Worm (Caenorhabditis elegans) whole organism, L1 larva: ENCODE data around the gene nhr-130.

ENCODE experiments used
- aha-1 ChIP-seq: fragments of 150-350 bp; optimal IDR thresholded peaks from 2 replicates; lab custom pipeline; 2014; ENCODE audit warnings: missing biosample characterization, missing genetic modification characterization
- alr-1 ChIP-seq: fragments of 200-800 bp; sonication (Bioruptor generic); optimal IDR thresholded peaks from 2 replicates; lab custom pipeline; 2018; ENCODE audit warnings: borderline replicate concordance, mild to moderate bottlenecking, missing genetic modification characterization, missing compliant biosample characterization
- ama-1 ChIP-seq: fragments of 150-350 bp; optimal IDR thresholded peaks from 2 replicates; lab custom pipeline; 2014
- ceh-63 ChIP-seq: fragments of 200-800 bp; sonication (Bioruptor generic); optimal IDR thresholded peaks from 2 replicates; lab custom pipeline; 2018; ENCODE audit warnings: mild to moderate bottlenecking, missing genetic modification characterization, missing compliant biosample characterization
- ceh-8 ChIP-seq: fragments of 200-800 bp; sonication (Bioruptor generic); optimal IDR thresholded peaks from 2 replicates; lab custom pipeline; 2018; ENCODE audit warnings: mild to moderate bottlenecking, missing genetic modification characterization, moderate library complexity, missing compliant biosample characterization
- ceh-88 ChIP-seq: fragments of 200-800 bp; sonication (Bioruptor generic); IDR thresholded peaks from 2 replicates; pipeline ENCODE4 v1.3.6; 2022; ENCODE audit warnings: missing genetic modification characterization, missing compliant biosample characterization
- ceh-90 ChIP-seq: sonication (generic microtip); optimal IDR thresholded peaks from 2 replicates; lab custom pipeline; 2016; ENCODE audit warnings: missing genetic modification characterization, missing compliant biosample characterization
- dpl-1 ChIP-seq, 3 experiments: fragments of 150-350 bp in 2 of 3; sonication (generic microtip) in 1 of 3; optimal IDR thresholded peaks; 2 replicates each; lab custom pipeline; 2014 to 2017; ENCODE audit warnings: missing biosample characterization in 3 of 3, missing genetic modification characterization in 3 of 3, missing genetic modification reagents in 3 of 3
- efl-1 ChIP-seq, 4 experiments: fragments of 150-350 bp; optimal IDR thresholded peaks in 3 of 4; peaks in 1 of 4; 1 replicate in 1 of 4; 2 replicates in 3 of 4; lab custom pipeline; 2014; ENCODE audit warnings: missing biosample characterization in 2 of 4, missing genetic modification characterization in 2 of 4, missing genetic modification reagents in 2 of 4
- efl-3 ChIP-seq: fragments of 200-800 bp; sonication (Bioruptor generic); optimal IDR thresholded peaks from 2 replicates; lab custom pipeline; 2018; ENCODE audit warnings: mild to moderate bottlenecking, missing genetic modification characterization, missing compliant biosample characterization
- egl-13 ChIP-seq: sonication (generic microtip); optimal IDR thresholded peaks from 2 replicates; lab custom pipeline; 2016; ENCODE audit warnings: missing genotype, missing genetic modification reagents, missing genetic modification characterization, missing compliant biosample characterization
- egl-27 ChIP-seq, 2 experiments: fragments of 150-350 bp in 1 of 2; sonication (generic microtip); optimal IDR thresholded peaks; 3 replicates each; lab custom pipeline; 2017 to 2018; ENCODE audit warnings: missing biosample characterization in 2 of 2, missing genetic modification characterization in 2 of 2, missing genetic modification reagents in 2 of 2
- elt-2 ChIP-seq: sonication (generic microtip); optimal IDR thresholded peaks from 2 replicates; lab custom pipeline; 2016; ENCODE audit warnings: missing genetic modification characterization, mild to moderate bottlenecking, inconsistent platforms, missing compliant biosample characterization, missing genetic modification reagents
- elt-3 ChIP-seq, 6 experiments: fragments of 150-350 bp in 1 of 6; sonication (generic microtip); optimal IDR thresholded peaks; 2 replicates each; lab custom pipeline; 2017 to 2018; ENCODE audit warnings: missing biosample characterization in 6 of 6, missing genetic modification characterization in 6 of 6, inconsistent platforms in 1 of 6
- fkh-10 ChIP-seq: sonication (generic microtip); optimal IDR thresholded peaks from 2 replicates; lab custom pipeline; 2017; ENCODE audit warnings: missing biosample characterization, missing genetic modification reagents, missing genetic modification characterization
- fkh-4 ChIP-seq: sonication (generic microtip); optimal IDR thresholded peaks from 2 replicates; lab custom pipeline; 2016; ENCODE audit warnings: missing compliant biosample characterization, missing genetic modification characterization, borderline replicate concordance
- hlh-17 ChIP-seq: fragments of 200-800 bp; sonication (Bioruptor generic); optimal IDR thresholded peaks from 2 replicates; lab custom pipeline; 2018; ENCODE audit warnings: missing genetic modification characterization, mild to moderate bottlenecking, missing compliant biosample characterization, moderate library complexity, borderline replicate concordance
- hpl-2 ChIP-seq: fragments of 150-350 bp; optimal IDR thresholded peaks from 2 replicates; lab custom pipeline; 2014; ENCODE audit warnings: missing biosample characterization, missing genetic modification reagents, missing genetic modification characterization
- isw-1 ChIP-seq: fragments of 200-800 bp; sonication (Bioruptor generic); IDR thresholded peaks from 2 replicates; pipeline ENCODE4 v1.3.6; 2022; ENCODE audit warnings: missing genetic modification characterization, missing compliant biosample characterization
- lin-13 ChIP-seq: fragments of 150-350 bp; optimal IDR thresholded peaks from 2 replicates; lab custom pipeline; 2014; ENCODE audit warnings: missing biosample characterization, missing genetic modification reagents, missing genetic modification characterization
- lin-35 ChIP-seq, 2 experiments: fragments of 150-350 bp; optimal IDR thresholded peaks; 2 replicates each; lab custom pipeline; 2014; ENCODE audit warnings: missing biosample characterization in 2 of 2, missing genetic modification characterization in 2 of 2, missing genetic modification reagents in 2 of 2
- lsy-2 ChIP-seq, 2 experiments: fragments of 150-350 bp; optimal IDR thresholded peaks; 2 replicates each; lab custom pipeline; 2014; ENCODE audit warnings: missing biosample characterization in 2 of 2, missing genetic modification characterization in 2 of 2
- mab-9 ChIP-seq: fragments of 200-800 bp; sonication (Bioruptor generic); IDR thresholded peaks from 2 replicates; pipeline ENCODE4 v1.3.6; 2022; ENCODE audit warnings: missing genetic modification reagents, missing genetic modification characterization, missing compliant biosample characterization
- mep-1 ChIP-seq: fragments of 150-350 bp; optimal IDR thresholded peaks from 2 replicates; lab custom pipeline; 2014; ENCODE audit warnings: missing biosample characterization, missing genetic modification characterization
- nhr-11 ChIP-seq: fragments of 150-350 bp; optimal IDR thresholded peaks from 2 replicates; lab custom pipeline; 2014; ENCODE audit warnings: missing biosample characterization, missing genetic modification characterization
- nhr-12 ChIP-seq: sonication (generic microtip); optimal IDR thresholded peaks from 2 replicates; lab custom pipeline; 2017; ENCODE audit warnings: missing biosample characterization, missing genetic modification characterization
- nhr-19 ChIP-seq: fragments of 200-800 bp; sonication (Bioruptor generic); conservative IDR thresholded peaks from 2 replicates; pipeline ENCODE4 v1.3.6; 2022; ENCODE audit warnings: missing genetic modification characterization, missing compliant biosample characterization
- nhr-237 ChIP-seq: fragments of 150-350 bp; optimal IDR thresholded peaks from 2 replicates; lab custom pipeline; 2014; ENCODE audit warnings: missing biosample characterization, missing genetic modification characterization
- nhr-47 ChIP-seq: sonication (generic microtip); optimal IDR thresholded peaks from 2 replicates; lab custom pipeline; 2016; ENCODE audit warnings: mild to moderate bottlenecking, missing genetic modification characterization, moderate library complexity, missing compliant biosample characterization
- nhr-71 ChIP-seq: sonication (generic microtip); optimal IDR thresholded peaks from 2 replicates; lab custom pipeline; 2016; ENCODE audit warnings: mild to moderate bottlenecking, missing genetic modification characterization, moderate library complexity, missing compliant biosample characterization
- nhr-76 ChIP-seq: sonication (generic microtip); optimal IDR thresholded peaks from 2 replicates; lab custom pipeline; 2017; ENCODE audit warnings: missing biosample characterization, missing genetic modification characterization
- nhr-84 ChIP-seq: sonication (generic microtip); optimal IDR thresholded peaks from 2 replicates; lab custom pipeline; 2017; ENCODE audit warnings: missing biosample characterization, missing genetic modification characterization
- nhr-90 ChIP-seq: sonication (generic microtip); optimal IDR thresholded peaks from 2 replicates; lab custom pipeline; 2016; ENCODE audit warnings: mild to moderate bottlenecking, missing genetic modification characterization, missing compliant biosample characterization; ENCODE audit not compliant: poor library complexity
- pax-3 ChIP-seq: fragments of 200-800 bp; sonication (Bioruptor generic); optimal IDR thresholded peaks from 2 replicates; lab custom pipeline; 2018; ENCODE audit warnings: mild to moderate bottlenecking, missing genetic modification characterization, moderate library complexity, missing compliant biosample characterization
- pqm-1 ChIP-seq: sonication (generic microtip); optimal IDR thresholded peaks from 3 replicates; lab custom pipeline; 2017; ENCODE audit warnings: missing biosample characterization, missing genetic modification characterization
- rnt-1 ChIP-seq: sonication (generic microtip); optimal IDR thresholded peaks from 2 replicates; lab custom pipeline; 2016; ENCODE audit warnings: mild to moderate bottlenecking, missing genetic modification characterization, moderate library complexity, missing compliant biosample characterization
- sup-37 ChIP-seq: fragments of 200-800 bp; sonication (Bioruptor generic); optimal IDR thresholded peaks from 2 replicates; lab custom pipeline; 2018; ENCODE audit warnings: mild to moderate bottlenecking, missing genetic modification characterization, missing compliant biosample characterization
- unc-130 ChIP-seq: fragments of 150-350 bp; optimal IDR thresholded peaks from 2 replicates; lab custom pipeline; 2017; ENCODE audit warnings: missing biosample characterization, missing genetic modification characterization, inconsistent platforms
- unc-86 ChIP-seq: sonication (generic microtip); optimal IDR thresholded peaks from 2 replicates; lab custom pipeline; 2016; ENCODE audit warnings: missing genetic modification characterization, missing compliant biosample characterization

nhr-130 gene

DNA sequence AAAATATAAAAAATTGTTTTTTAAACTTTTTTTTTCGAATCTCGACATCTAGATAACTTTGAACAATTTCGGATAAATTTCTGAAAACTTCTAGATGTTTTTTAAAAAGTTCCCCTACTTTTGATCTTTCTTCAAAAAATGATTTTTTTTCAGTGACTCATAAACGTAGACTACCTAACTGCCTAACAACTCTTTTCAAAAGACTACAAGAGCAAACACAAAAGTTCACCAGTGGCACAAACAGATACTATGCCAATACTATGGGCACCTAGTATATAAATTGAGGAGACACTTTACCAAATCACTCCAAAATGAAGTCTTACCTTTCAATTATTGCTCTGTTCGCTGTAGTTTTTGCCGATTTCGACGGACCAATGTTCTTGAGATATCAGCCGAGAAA, 20.6 kb upstream of the nhr-130 start, which contains the start of gene srlf-35:
srlf-35 (plus strand) TSS at position 301 of the 400 bp plus-strand sequence.
- TF ChIP-seq hlh-17 (no peak), ama-1 (lab: Kevin White, UChicago) (no peak), lin-13 (GFP tag; lab: Kevin White, UChicago) (no peak), alr-1 (tag; lab: Kevin White, UChicago) (no peak), nhr-12 (no peak), ceh-90 (no peak), ceh-8 (no peak), ceh-88 (GFP tag; lab: Robert Waterston, UW) (no peak), nhr-47 (tag; lab: Kevin White, UChicago) (no peak), unc-86 (tag; lab: Kevin White, UChicago) (no peak), nhr-76 (no peak)

DNA sequence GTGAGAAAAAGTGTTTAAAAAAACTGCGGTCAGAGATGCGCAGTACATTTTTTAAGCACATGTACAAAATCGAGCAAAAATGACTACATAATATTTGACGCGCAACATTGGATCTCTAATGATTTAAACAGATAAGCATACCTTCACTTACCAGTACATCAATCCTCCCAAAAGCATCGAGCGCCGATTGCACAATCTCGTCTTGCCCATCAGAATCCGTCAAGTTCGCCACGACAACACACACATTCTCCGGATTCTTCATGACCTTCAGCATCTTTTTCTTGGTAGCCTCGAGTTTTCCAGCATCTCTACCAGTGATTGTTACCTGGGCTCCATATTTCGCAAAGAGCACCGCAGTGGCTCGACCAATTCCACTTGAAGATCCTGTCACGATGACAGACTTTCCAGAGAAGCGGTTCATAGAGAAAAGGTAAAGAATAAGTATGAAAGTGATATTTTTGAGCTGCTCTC, 19.7 kb upstream of the nhr-130 start, which contains the start of gene T01G6.10:
T01G6.10 (minus strand) TSS at position 421 of the 471 bp plus-strand sequence.
- no peak for TF ChIP-seq fkh-10 (GFP tag; lab: Kevin White, UChicago)
- no peak for TF ChIP-seq egl-13 (tag; lab: Kevin White, UChicago)
- TF ChIP-seq rnt-1 (tag; lab: Kevin White, UChicago), result no peak
- no peak for TF ChIP-seq dpl-1 (GFP tag; optimal IDR thresholded peaks at IDR 0.05; lab: Kevin White, UChicago)
- no peak for TF ChIP-seq nhr-90 (tag; lab: Kevin White, UChicago)

- no peak for TF ChIP-seq lsy-2 (tag; optimal IDR thresholded peaks at IDR 0.05; lab: Kevin White, UChicago)
- no peak for TF ChIP-seq nhr-11 (tag; lab: Kevin White, UChicago)
- TF ChIP-seq egl-27 (tag; optimal IDR thresholded peaks at IDR 0.05; lab: Kevin White, UChicago), result no peak
- TF ChIP-seq fkh-4, result no peak
- TF ChIP-seq pqm-1 (tag; lab: Kevin White, UChicago), result no peak
- no peak for TF ChIP-seq mab-9 (GFP tag; lab: Robert Waterston, UW)
- no peak for TF ChIP-seq nhr-84 (tag; lab: Kevin White, UChicago)
- TF ChIP-seq lin-35 (GFP tag; optimal IDR thresholded peaks at IDR 0.05; lab: Kevin White, UChicago), result no peak
- no peak for TF ChIP-seq efl-3 (GFP tag; lab: Kevin White, UChicago)
- no peak for TF ChIP-seq nhr-19 (GFP tag; lab: Robert Waterston, UW)
- TF ChIP-seq pax-3 (tag; lab: Kevin White, UChicago), result no peak
- TF ChIP-seq hlh-17, result no peak
- TF ChIP-seq hpl-2 (GFP tag; lab: Kevin White, UChicago), result no peak
- no peak for TF ChIP-seq elt-2
- no peak for TF ChIP-seq isw-1
- TF ChIP-seq ceh-63 (GFP tag; lab: Kevin White, UChicago), result no peak
- no peak for TF ChIP-seq nhr-71
- no peak for TF ChIP-seq efl-1 (optimal IDR thresholded peaks at IDR 0.05; lab: Kevin White, UChicago)
- no peak for TF ChIP-seq efl-1 (GFP tag; optimal IDR thresholded peaks at IDR 0.05 in 1 of 2; lab: Kevin White, UChicago)
- no peak for TF ChIP-seq mep-1 (tag; lab: Kevin White, UChicago)
Observed at ce11 chrV:501230-501629, 18.1 kb upstream of the nhr-130 start, which contains the start of gene str-256. TSS of gene str-256 (minus strand) at chrV:501330.

ce11 chrV:500535-500934, 17.4 kb upstream of the nhr-130 start:
- TF ChIP-seq aha-1 (tag; lab: Kevin White, UChicago) (no peak), nhr-237 (tag; lab: Kevin White, UChicago) (no peak), unc-130 (tag; lab: Kevin White, UChicago) (no peak), elt-3 (tag; optimal IDR thresholded peaks at IDR 0.05; lab: Kevin White, UChicago) (no peak), sup-37 (GFP tag; lab: Kevin White, UChicago) (no peak), ama-1 (lab: Kevin White, UChicago) (no peak), fkh-10 (GFP tag; lab: Kevin White, UChicago) (no peak)
